Fruit fly (Drosophila melanogaster) whole organism, larva: ENCODE measurements around the gene CG17261.
A peak's percentile ranks its signal among the peaks of the same experiment; 100 is the strongest.

Source experiments
- noc ChIP-seq: fragments of 200-800 bp; sonication (Bioruptor generic); optimal IDR thresholded peaks from 3 replicates; lab custom pipeline; 2019; ENCODE audit warnings: missing biosample characterization, mild to moderate bottlenecking, missing genetic modification characterization, moderate library complexity

The CG17261 gene

dm6 chr2L:3029012-3029411 lies 13.3 kb upstream of the CG17261 start, which contains the start of the genes Sf3b2 and CG17219:
Gene Sf3b2, minus strand, starts transcription at chr2L:3029168.
Gene CG17219, plus strand, starts transcription at chr2L:3029253.
- no peak for TF ChIP-seq noc (tag; lab: Kevin White, UChicago)

dm6 chr2L:3030350-3030749 lies 12.0 kb upstream of the CG17261 start, which contains the start of gene GABPI:
Gene GABPI, plus strand, starts transcription at chr2L:3030539.
- no peak for TF ChIP-seq noc (tag; lab: Kevin White, UChicago)

dm6 chr2L:3034969-3035368 lies 7.4 kb upstream of the CG17261 start, which contains the start of gene CG17258:
Gene CG17258, minus strand, starts transcription at chr2L:3035348.
- no peak for TF ChIP-seq noc (tag; lab: Kevin White, UChicago)

dm6 chr2L:3037153-3037579 lies 5.2 kb upstream of the CG17261 start, which contains the start of the genes CG17260 and SerRS:
Gene CG17260, plus strand, starts transcription at chr2L:3037230.
Gene SerRS, minus strand, starts transcription at chr2L:3037403.
- TF ChIP-seq noc (tag; lab: Kevin White, UChicago), result peak; percentile 93

dm6 chr2L:3039774-3040173 lies 2.6 kb upstream of the CG17261 start, which contains the start of the genes cnir and CG17221:
Gene cnir, minus strand, starts transcription at chr2L:3039812.
Gene CG17221, plus strand, starts transcription at chr2L:3039976.
- peak; percentile 71 for TF ChIP-seq noc (tag; lab: Kevin White, UChicago)

- TF ChIP-seq noc (tag; lab: Kevin White, UChicago), result no peak
Observed at dm6 chr2L:3043647-3044046, 1.3 kb downstream of the CG17261 start, which contains the start of gene FASN2. Gene FASN2, plus strand, starts transcription at chr2L:3043947.

dm6 chr2L:3044660-3045504 lies 2.5 kb downstream of the CG17261 start:
- TF ChIP-seq noc (tag; lab: Kevin White, UChicago), result no peak

dm6 chr2L:3055710-3056447 lies 13.5 kb downstream of the CG17261 start:
- peak; percentile 80 for TF ChIP-seq noc (tag; lab: Kevin White, UChicago)

dm6 chr2L:3056448-3056790 lies 14.1 kb downstream of the CG17261 start, which contains the start of gene FASN1:
Gene FASN1, plus strand, starts transcription at chr2L:3056598.
- peak; percentile 25 for TF ChIP-seq noc (tag; lab: Kevin White, UChicago)

- TF ChIP-seq noc (tag; lab: Kevin White, UChicago), result peak; percentile 79
Observed at dm6 chr2L:3057951-3058771, 15.8 kb downstream of the CG17261 start.

- TF ChIP-seq noc (tag; lab: Kevin White, UChicago), result peak; percentile 63
Observed at dm6 chr2L:3058772-3059623, 16.6 kb downstream of the CG17261 start.

- no peak for TF ChIP-seq noc (tag; lab: Kevin White, UChicago)
Observed at dm6 chr2L:3059624-3059919, 17.2 kb downstream of the CG17261 start.

dm6 chr2L:3078741-3079140 lies 36.4 kb downstream of the CG17261 start:
- no peak for TF ChIP-seq noc (tag; lab: Kevin White, UChicago)

- TF ChIP-seq noc (tag; lab: Kevin White, UChicago), result no peak
Observed at dm6 chr2L:3082895-3083294, 40.5 kb downstream of the CG17261 start.
